Worm (Caenorhabditis elegans) whole organism, L1 larva: ENCODE data around the gene T25B9.12.

ENCODE experiments used
- fos-1 ChIP-seq: fragments of 150-350 bp; optimal IDR thresholded peaks from 2 replicates; lab custom pipeline; 2014; ENCODE audit warnings: missing biosample characterization, missing genetic modification characterization
- nhr-28 ChIP-seq: fragments of 150-350 bp; optimal IDR thresholded peaks from 2 replicates; lab custom pipeline; 2014; ENCODE audit warnings: missing biosample characterization, missing genetic modification characterization
- nhr-85 ChIP-seq: sonication (generic microtip); peaks from one replicate; lab custom pipeline; 2016; ENCODE audit warnings: missing genetic modification characterization, inconsistent platforms, missing compliant biosample characterization

DNA sequence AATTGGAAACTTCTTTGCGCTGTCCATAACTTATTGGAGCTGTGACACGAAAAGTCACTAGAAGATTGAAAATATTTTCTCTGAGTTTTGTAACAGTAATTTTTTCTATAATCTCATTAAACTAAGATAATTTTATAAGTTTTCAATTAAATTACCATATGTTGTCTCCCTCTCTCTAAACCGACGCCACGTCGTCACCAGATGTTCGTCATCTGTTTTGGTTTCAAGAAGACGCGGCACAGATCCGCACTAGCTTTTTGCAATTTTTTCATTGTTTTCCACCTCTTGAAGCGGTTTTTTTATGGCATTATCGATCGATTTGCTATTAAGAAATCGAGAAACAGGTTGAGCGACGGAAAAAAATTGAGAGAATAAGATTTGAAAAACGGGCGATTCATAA lies 38.8 kb downstream of the T25B9.12 start:
- TF ChIP-seq fos-1: no peak
- no peak for TF ChIP-seq nhr-85 (tag; lab: Kevin White, UChicago)
- no peak for TF ChIP-seq nhr-28 (tag; lab: Kevin White, UChicago)
